Worm (Caenorhabditis elegans): Measurements from ENCODE around the gene F15H10.10.

DNA sequence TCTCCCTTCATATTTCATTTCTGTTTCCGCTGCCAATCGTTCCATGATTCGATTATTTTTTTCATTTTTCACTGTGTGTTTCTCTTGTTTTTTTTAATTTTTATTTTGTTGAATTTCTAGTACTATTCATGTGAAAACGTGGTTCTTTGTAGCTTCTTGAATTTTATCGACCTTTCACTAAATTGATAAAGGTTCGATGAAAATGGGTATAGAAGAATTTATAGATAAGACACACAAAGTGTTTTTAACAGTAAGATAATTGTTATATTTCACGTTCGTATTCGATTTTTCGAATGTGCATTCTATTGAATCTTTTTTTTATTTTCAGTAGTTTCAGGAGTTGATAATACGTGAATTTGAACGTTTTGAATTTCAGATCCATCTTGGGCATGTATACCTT is 44.9 kb downstream of the F15H10.10 start, which contains the start of gene ugt-49:
- no peak for TF ChIP-seq hlh-15 (tag; optimal IDR thresholded peaks at IDR 0.05)
- TF ChIP-seq fax-1 (tag; optimal IDR thresholded peaks at IDR 0.05): no peak
- no peak for TF ChIP-seq nfya-1 (tag; optimal IDR thresholded peaks at IDR 0.05)
- TF ChIP-seq unc-55 (GFP tag; optimal IDR thresholded peaks at IDR 0.05): no peak
- no peak for TF ChIP-seq sox-4 (tag; optimal IDR thresholded peaks at IDR 0.05)
- TF ChIP-seq fkh-6 (tag; optimal IDR thresholded peaks at IDR 0.05): no peak
- no peak for TF ChIP-seq elt-2 (tag; optimal IDR thresholded peaks at IDR 0.05)
